Fruit fly (Drosophila melanogaster) Kc167 (cell line): Measurements from ENCODE around the gene CG9592.

Experiments used
- Myc ChIP-seq: fragments of >200 bp; optimal IDR thresholded peaks from 2 replicates; lab custom pipeline; 2017; ENCODE audit warnings: missing external identifiers
- Sin3A ChIP-seq: fragments of >200 bp; optimal IDR thresholded peaks from 2 replicates; lab custom pipeline; 2018; ENCODE audit warnings: missing external identifiers
- h ChIP-seq: fragments of >200 bp; optimal IDR thresholded peaks from 3 replicates; lab custom pipeline; 2018; ENCODE audit warnings: missing external identifiers
- insv ChIP-seq: fragments of >200 bp; optimal IDR thresholded peaks from 3 replicates; lab custom pipeline; 2018; ENCODE audit warnings: missing external identifiers
- psq ChIP-seq: fragments of >200 bp; optimal IDR thresholded peaks from 2 replicates; lab custom pipeline; 2017; ENCODE audit warnings: missing external identifiers
- ttk ChIP-seq: sonication (Bioruptor generic); optimal IDR thresholded peaks from 2 replicates; lab custom pipeline; 2017; ENCODE audit warnings: missing external identifiers

DNA sequence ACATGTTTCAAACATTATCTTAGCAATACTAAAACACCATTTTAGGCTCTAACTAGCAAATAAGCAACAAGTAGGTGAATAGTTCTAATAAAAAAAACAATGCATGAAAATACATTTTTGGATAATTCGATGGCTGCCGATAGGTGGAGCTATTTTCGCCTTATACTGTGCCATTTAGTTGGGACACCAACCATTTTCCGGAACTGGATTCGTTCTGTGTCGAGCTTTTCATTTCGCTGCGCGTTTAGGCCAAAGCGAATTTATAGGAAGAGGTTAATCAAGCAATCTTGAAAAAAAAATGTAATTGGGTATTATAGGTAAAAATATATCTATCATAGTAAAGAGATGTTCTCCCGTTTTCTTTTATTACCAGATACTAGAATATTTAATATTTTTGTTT is 45.0 kb downstream of the CG9592 start:
- TF ChIP-seq psq (lab: Kevin White, UChicago) (no peak), h (lab: Kevin White, UChicago) (no peak), Myc (lab: Kevin White, UChicago) (no peak), Sin3A (no peak), insv (lab: Kevin White, UChicago) (no peak), ttk (lab: Kevin White, UChicago) (no peak)
